Fruit fly (Drosophila melanogaster): ENCODE results near the gene gammaSnap2.

The gammaSnap2 gene

DNA sequence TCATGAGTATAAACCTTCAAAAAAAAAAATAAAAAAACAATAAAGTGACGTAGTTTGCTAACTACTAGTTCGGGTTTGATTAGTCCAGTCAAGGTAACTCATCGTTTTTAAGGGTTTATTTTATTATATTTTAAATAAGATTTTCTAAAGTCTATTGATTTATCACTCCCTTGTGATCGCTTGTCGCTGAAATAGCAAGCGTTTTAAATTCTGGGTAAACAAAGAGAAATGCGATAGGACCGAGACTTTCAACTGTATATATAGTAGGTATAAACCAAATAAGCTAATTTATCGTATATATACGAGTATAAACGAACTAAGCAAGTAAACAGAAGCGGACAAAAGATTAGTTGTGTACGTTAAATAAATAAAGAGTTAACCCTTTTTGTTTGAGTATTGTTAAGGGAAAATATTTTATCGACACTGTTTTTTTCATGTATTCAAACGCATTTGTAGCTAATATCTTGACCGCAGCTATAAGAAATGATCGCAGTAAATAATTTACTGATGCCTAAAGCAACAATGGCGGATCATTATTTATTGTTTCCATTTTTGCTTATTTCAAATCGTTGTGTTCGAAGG, 47.4 kb upstream of the gammaSnap2 start (continued):
- TF ChIP-seq otp (GFP tag; IDR thresholded peaks at IDR 0.05) = peak; percentile 57; the same call in 2 of the 3 replicates
- TF ChIP-seq dysf (GFP tag; IDR thresholded peaks at IDR 0.05) = no peak
- TF ChIP-seq hkb (optimal IDR thresholded peaks at IDR 0.05) = no peak
- 0 out of 2 replicates have a peak, but pooled peaks have one; percentile 17 for TF ChIP-seq hkb (GFP tag; IDR thresholded peaks at IDR 0.05)
- TF ChIP-seq oc (tag; optimal IDR thresholded peaks at IDR 0.05) = no peak
- TF ChIP-seq CG15269 (tag; optimal IDR thresholded peaks at IDR 0.05) = peak; percentile 27
- TF ChIP-seq Med (GFP tag) = peak; percentile 92
- peak; percentile 10 for TF ChIP-seq CG2116 (GFP tag; optimal IDR thresholded peaks at IDR 0.05)
- no peak for TF ChIP-seq CG34376 (GFP tag; optimal IDR thresholded peaks at IDR 0.05)
- peak; percentile 61 for TF ChIP-seq Hmr (GFP tag; optimal IDR thresholded peaks at IDR 0.05)
- TF ChIP-seq HLH54F (GFP tag; optimal IDR thresholded peaks at IDR 0.05) = peak; percentile 22
- no peak for TF ChIP-seq sim (GFP tag; IDR thresholded peaks at IDR 0.05)
- no peak for TF ChIP-seq br (optimal IDR thresholded peaks at IDR 0.05)
- TF ChIP-seq Doc2 (GFP tag; IDR thresholded peaks at IDR 0.05) = no peak
- no peak for TF ChIP-seq nerfin-2 (GFP tag; IDR thresholded peaks at IDR 0.05; ENCODE audit: partially characterized antibody)
- TF ChIP-seq CG11560 (tag; IDR thresholded peaks at IDR 0.05) = no peak
- TF ChIP-seq Drgx (GFP tag; IDR thresholded peaks at IDR 0.05) = 0 out of 2 replicates have a peak, but pooled peaks have one; percentile 9
- TF ChIP-seq Rx (GFP tag; IDR thresholded peaks at IDR 0.05) = no peak
- TF ChIP-seq B-H2 (GFP tag; optimal IDR thresholded peaks at IDR 0.05) = peak; percentile 25
- peak; percentile 21 for TF ChIP-seq Vsx1 (GFP tag; optimal IDR thresholded peaks at IDR 0.05)
- TF ChIP-seq BtbVII (GFP tag; optimal IDR thresholded peaks at IDR 0.05) = no peak
- no peak for TF ChIP-seq yki (optimal IDR thresholded peaks at IDR 0.05)
- no peak for TF ChIP-seq CG4282 (GFP tag; optimal IDR thresholded peaks at IDR 0.05)
- TF ChIP-seq D (optimal IDR thresholded peaks at IDR 0.05) = no peak
- peak; percentile 10 for TF ChIP-seq D (GFP tag; optimal IDR thresholded peaks at IDR 0.05)
- TF ChIP-seq CG15011 (GFP tag; optimal IDR thresholded peaks at IDR 0.05) = no peak
- no peak for TF ChIP-seq Dad (GFP tag; optimal IDR thresholded peaks at IDR 0.05)
- TF ChIP-seq Hmx (GFP tag; optimal IDR thresholded peaks at IDR 0.05) = no peak
- TF ChIP-seq zf30C (GFP tag; optimal IDR thresholded peaks at IDR 0.05) = no peak
- TF ChIP-seq CG7357 (GFP tag; IDR thresholded peaks at IDR 0.05) = no peak
- no peak for TF ChIP-seq Hey (tag; optimal IDR thresholded peaks at IDR 0.05)
- TF ChIP-seq lola (GFP tag; optimal IDR thresholded peaks at IDR 0.05) = no peak
- no peak for TF ChIP-seq CG2875 (GFP tag; optimal IDR thresholded peaks at IDR 0.05)
- peak; percentile 48; the same call in 1 of the 2 replicates for TF ChIP-seq Rfx (GFP tag; IDR thresholded peaks at IDR 0.05)
- no peak for TF ChIP-seq Ada2b (GFP tag; IDR thresholded peaks at IDR 0.05)
- TF ChIP-seq CG4404 (GFP tag; IDR thresholded peaks at IDR 0.05) = no peak
- no peak for TF ChIP-seq GATAe (GFP tag; conservative IDR thresholded peaks at IDR 0.05)
- peak; percentile 15 for TF ChIP-seq Side (GFP tag; optimal IDR thresholded peaks at IDR 0.05)
- TF ChIP-seq nmo (GFP tag; optimal IDR thresholded peaks at IDR 0.05) = peak; percentile 35
- peak; percentile 48 for TF ChIP-seq lilli (GFP tag; optimal IDR thresholded peaks at IDR 0.05)
- no peak for TF ChIP-seq CG13287 (GFP tag; IDR thresholded peaks at IDR 0.05; ENCODE audit: partially characterized antibody)
- no peak for TF ChIP-seq Tbp (GFP tag; optimal IDR thresholded peaks at IDR 0.05)
- TF ChIP-seq Atf3 (GFP tag; optimal IDR thresholded peaks at IDR 0.05) = no peak
- no peak for TF ChIP-seq p53 (GFP tag; optimal IDR thresholded peaks at IDR 0.05)
- TF ChIP-seq gcm (GFP tag; optimal IDR thresholded peaks at IDR 0.05) = no peak
- peak; percentile 41 for TF ChIP-seq schlank (tag; optimal IDR thresholded peaks at IDR 0.05)
- TF ChIP-seq toy (GFP tag; IDR thresholded peaks at IDR 0.05) = no peak
- 0 out of 2 replicates have a peak, but pooled peaks have one; percentile 36 for TF ChIP-seq esg (GFP tag; conservative IDR thresholded peaks at IDR 0.05)
- no peak for TF ChIP-seq nom (GFP tag; optimal IDR thresholded peaks at IDR 0.05)
- no peak for TF ChIP-seq CG2199 (GFP tag; IDR thresholded peaks at IDR 0.05)
- TF ChIP-seq CG2202 (tag; optimal IDR thresholded peaks at IDR 0.05) = no peak
- peak; percentile 44 for TF ChIP-seq tio (GFP tag; optimal IDR thresholded peaks at IDR 0.05)

All from whole organism, embryonic.